Fruit fly (Drosophila melanogaster) whole organism: Measurements from ENCODE around the gene CG7523.

Source experiments
- pan ChIP-seq: fragments of >200 bp; optimal IDR thresholded peaks from 2 replicates; lab custom pipeline; 2017
- usp ChIP-seq: fragments of >200 bp; optimal IDR thresholded peaks from 2 replicates; lab custom pipeline; 2017; ENCODE audit warnings: missing biosample characterization, missing genetic modification characterization, mixed read lengths

DNA sequence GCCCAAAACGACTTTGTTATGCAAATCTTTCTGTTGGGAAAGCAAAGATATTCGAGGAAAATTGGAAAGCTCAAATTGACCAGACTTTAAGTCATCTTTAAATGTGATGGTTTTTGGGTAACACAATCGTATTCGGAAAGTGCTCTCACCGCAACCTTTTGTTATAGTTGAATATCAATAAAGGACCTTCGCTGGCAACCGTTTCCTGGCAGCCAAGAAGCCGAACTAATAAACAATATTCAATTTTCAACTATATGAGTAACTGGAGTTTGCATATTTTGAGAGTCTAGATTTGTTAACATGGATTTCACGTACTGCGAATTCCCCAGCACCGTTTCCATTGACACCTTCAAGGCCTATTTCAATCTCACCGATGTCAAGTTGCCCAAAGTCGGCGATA lies 43.9 kb downstream of the CG7523 start, which contains the start of gene CG14325:
- TF ChIP-seq usp (GFP tag; lab: Kevin White, UChicago) (no peak), pan (no peak)
